Worm (Caenorhabditis elegans) whole organism, L2 larva: ENCODE results near the gene D2096.9.
A peak's percentile ranks its signal among the peaks of the same experiment; 100 is the strongest.
"Not testable (repeated sequence)": the region's sequence is repeated elsewhere in the genome, so short reads cannot be mapped to it uniquely, and the experiment has no call there.

Source experiments
- C34F6.9 ChIP-seq: fragments of 150-350 bp; optimal IDR thresholded peaks from 2 replicates; lab custom pipeline; 2014; ENCODE audit warnings: missing biosample characterization, missing genetic modification characterization
- F13H6.1 ChIP-seq: sonication (generic microtip); optimal IDR thresholded peaks from 2 replicates; lab custom pipeline; 2016; ENCODE audit warnings: missing genetic modification characterization, missing compliant biosample characterization
- R02D3.7 ChIP-seq: fragments of 150-350 bp; optimal IDR thresholded peaks from 2 replicates; lab custom pipeline; 2014; ENCODE audit warnings: missing biosample characterization, missing genetic modification characterization
- Y55F3AM.14 ChIP-seq: fragments of 200-800 bp; sonication (Bioruptor generic); optimal IDR thresholded peaks from 2 replicates; lab custom pipeline; 2018; ENCODE audit warnings: mild to moderate bottlenecking, missing genetic modification characterization, missing compliant biosample characterization
- ZK546.5 ChIP-seq: sonication (generic microtip); optimal IDR thresholded peaks from 2 replicates; lab custom pipeline; 2017; ENCODE audit warnings: missing biosample characterization, missing genetic modification characterization
- alr-1 ChIP-seq: fragments of 150-350 bp; optimal IDR thresholded peaks from 2 replicates; lab custom pipeline; 2014; ENCODE audit warnings: missing biosample characterization, missing genetic modification characterization
- ama-1 ChIP-seq: fragments of 150-350 bp; optimal IDR thresholded peaks from 2 replicates; lab custom pipeline; 2018; ENCODE audit warnings: inconsistent platforms
- blmp-1 ChIP-seq: sonication (generic microtip); optimal IDR thresholded peaks from 2 replicates; lab custom pipeline; 2017; ENCODE audit warnings: missing genetic modification characterization, mild to moderate bottlenecking, missing compliant biosample characterization, antibody characterized with exemption, moderate library complexity; ENCODE audit not compliant: insufficient read depth
- ceh-82 ChIP-seq: fragments of 150-350 bp; optimal IDR thresholded peaks from 2 replicates; lab custom pipeline; 2014; ENCODE audit warnings: missing biosample characterization, missing genetic modification characterization
- crh-2 ChIP-seq: sonication (generic microtip); optimal IDR thresholded peaks from 2 replicates; lab custom pipeline; 2017; ENCODE audit warnings: missing biosample characterization, missing genetic modification characterization
- dmd-4 ChIP-seq: sonication (generic microtip); optimal IDR thresholded peaks from 2 replicates; lab custom pipeline; 2017; ENCODE audit warnings: missing biosample characterization, missing genetic modification characterization
- egl-27 ChIP-seq: sonication (generic microtip); optimal IDR thresholded peaks from 3 replicates; lab custom pipeline; 2017; ENCODE audit warnings: missing biosample characterization, missing genetic modification reagents, missing genetic modification characterization
- fos-1 ChIP-seq: fragments of 150-350 bp; optimal IDR thresholded peaks from 2 replicates; lab custom pipeline; 2014; ENCODE audit warnings: missing biosample characterization, missing genetic modification characterization
- gmeb-1 ChIP-seq: fragments of 150-350 bp; optimal IDR thresholded peaks from 2 replicates; lab custom pipeline; 2014; ENCODE audit warnings: missing biosample characterization, missing genetic modification characterization
- lin-11 ChIP-seq: fragments of 150-350 bp; sonication (generic microtip); optimal IDR thresholded peaks from 2 replicates; lab custom pipeline; 2014; ENCODE audit warnings: missing biosample characterization, missing genetic modification characterization, inconsistent platforms, mixed read lengths
- lin-13 ChIP-seq: fragments of 150-350 bp; optimal IDR thresholded peaks from 2 replicates; lab custom pipeline; 2014; ENCODE audit warnings: missing biosample characterization, missing genetic modification reagents, missing genetic modification characterization
- lsy-2 ChIP-seq, 2 experiments: fragments of 150-350 bp in 1 of 2; sonication (generic microtip) in 1 of 2; optimal IDR thresholded peaks; 2 replicates each; lab custom pipeline; 2014 to 2017; ENCODE audit warnings: missing biosample characterization in 2 of 2, missing genetic modification characterization in 2 of 2
- mab-5 ChIP-seq: fragments of 150-350 bp; optimal IDR thresholded peaks from 2 replicates; lab custom pipeline; 2014; ENCODE audit warnings: missing biosample characterization, missing genetic modification characterization
- mbf-1 ChIP-seq: sonication (generic microtip); optimal IDR thresholded peaks from 2 replicates; lab custom pipeline; 2017; ENCODE audit warnings: missing biosample characterization, missing genetic modification characterization
- mdl-1 ChIP-seq, 2 experiments: fragments of 150-350 bp in 1 of 2; sonication (generic microtip) in 1 of 2; optimal IDR thresholded peaks; 2 replicates each; lab custom pipeline; 2017; ENCODE audit warnings: missing biosample characterization in 2 of 2, missing genetic modification characterization in 2 of 2
- nhr-11 ChIP-seq: fragments of 150-350 bp; optimal IDR thresholded peaks from 2 replicates; lab custom pipeline; 2014; ENCODE audit warnings: missing biosample characterization, missing genetic modification characterization
- nhr-129 ChIP-seq: fragments of 150-350 bp; optimal IDR thresholded peaks from 2 replicates; lab custom pipeline; 2014; ENCODE audit warnings: missing biosample characterization, missing genetic modification characterization
- nhr-237 ChIP-seq: fragments of 150-350 bp; optimal IDR thresholded peaks from 2 replicates; lab custom pipeline; 2014; ENCODE audit warnings: missing biosample characterization, missing genetic modification characterization
- sma-3 ChIP-seq: sonication (generic microtip); optimal IDR thresholded peaks from 2 replicates; lab custom pipeline; 2016; ENCODE audit warnings: missing genetic modification reagents, missing genetic modification characterization, missing compliant biosample characterization
- snpc-4 ChIP-seq: fragments of 150-350 bp; optimal IDR thresholded peaks from 2 replicates; lab custom pipeline; 2014; ENCODE audit warnings: missing biosample characterization, missing genetic modification characterization
- unc-39 ChIP-seq: fragments of 150-350 bp; optimal IDR thresholded peaks from 2 replicates; lab custom pipeline; 2014; ENCODE audit warnings: missing biosample characterization, missing genetic modification characterization
- unc-55 ChIP-seq: fragments of 150-350 bp; sonication (generic microtip); optimal IDR thresholded peaks from 3 replicates; lab custom pipeline; 2014; ENCODE audit warnings: missing biosample characterization, missing genetic modification reagents, missing genetic modification characterization
- zag-1 ChIP-seq: fragments of 150-350 bp; optimal IDR thresholded peaks from 2 replicates; lab custom pipeline; 2014; ENCODE audit warnings: missing biosample characterization, missing genetic modification characterization

Gene D2096.9

ce11 chrIV:8359716-8360407 lies 22.7 kb downstream of the D2096.9 start, which contains the start of gene D2096.5:
D2096.5 (minus strand) TSS chrIV:8359766.
- peak; percentile 63 for TF ChIP-seq C34F6.9 (tag; lab: Kevin White, UChicago)
- no peak for TF ChIP-seq crh-2 (tag; lab: Kevin White, UChicago)
- TF ChIP-seq ceh-82 (tag; lab: Kevin White, UChicago): no peak
- peak; percentile 36 for TF ChIP-seq unc-55 (GFP tag; lab: Kevin White, UChicago)

- no peak for TF ChIP-seq mbf-1
- TF ChIP-seq ceh-82 (tag; lab: Kevin White, UChicago): no peak
- no peak for TF ChIP-seq nhr-129
- TF ChIP-seq F13H6.1 (tag; lab: Kevin White, UChicago): no peak
- TF ChIP-seq nhr-237 (tag; lab: Kevin White, UChicago): no peak
- no peak for TF ChIP-seq C34F6.9 (tag; lab: Kevin White, UChicago)
- no peak for TF ChIP-seq R02D3.7 (tag; lab: Kevin White, UChicago)
- no peak for TF ChIP-seq lin-13 (GFP tag; lab: Kevin White, UChicago)
- TF ChIP-seq sma-3 (GFP tag; lab: Kevin White, UChicago): no peak
- TF ChIP-seq alr-1 (tag; lab: Kevin White, UChicago): no peak
- TF ChIP-seq nhr-11 (tag; lab: Kevin White, UChicago): no peak
- TF ChIP-seq egl-27 (tag; lab: Kevin White, UChicago): no peak
- no peak for TF ChIP-seq zag-1 (tag; lab: Kevin White, UChicago)
- no peak for TF ChIP-seq unc-55 (GFP tag; lab: Kevin White, UChicago)
Observed at ce11 chrIV:8358492-8358891, 24.1 kb downstream of the D2096.9 start, which contains the start of gene D2096.13. D2096.13 (minus strand) TSS chrIV:8358592.

ce11 chrIV:8357299-8357698 lies 25.3 kb downstream of the D2096.9 start:
- no peak for TF ChIP-seq mdl-1 (tag; optimal IDR thresholded peaks at IDR 0.05; lab: Kevin White, UChicago)
- no peak for TF ChIP-seq nhr-237 (tag; lab: Kevin White, UChicago)
- no peak for TF ChIP-seq nhr-11 (tag; lab: Kevin White, UChicago)

- no peak for TF ChIP-seq ZK546.5 (tag; lab: Kevin White, UChicago)
Observed at ce11 chrIV:8355592-8355991, 27.0 kb downstream of the D2096.9 start, which contains the start of the genes F17E9.2 and col-116. F17E9.2 (plus strand) TSS chrIV:8355892. col-116 (plus strand) TSS chrIV:8355906.

- no peak for TF ChIP-seq Y55F3AM.14 (GFP tag; lab: Kevin White, UChicago)
- no peak for TF ChIP-seq lsy-2 (tag; optimal IDR thresholded peaks at IDR 0.05; lab: Kevin White, UChicago)
- no peak for TF ChIP-seq ceh-82 (tag; lab: Kevin White, UChicago)
- no peak for TF ChIP-seq mdl-1 (tag; optimal IDR thresholded peaks at IDR 0.05; lab: Kevin White, UChicago)
- TF ChIP-seq crh-2 (tag; lab: Kevin White, UChicago): no peak
- no peak for TF ChIP-seq ama-1
- TF ChIP-seq mbf-1: no peak
- TF ChIP-seq dmd-4: no peak
- no peak for TF ChIP-seq unc-39 (tag; lab: Kevin White, UChicago)
- no peak for TF ChIP-seq gmeb-1 (tag; lab: Kevin White, UChicago)
- no peak for TF ChIP-seq lin-13 (GFP tag; lab: Kevin White, UChicago)
- TF ChIP-seq blmp-1 (tag; lab: Kevin White, UChicago): no peak
- TF ChIP-seq F13H6.1 (tag; lab: Kevin White, UChicago): no peak
- TF ChIP-seq mab-5: no peak
- no peak for TF ChIP-seq alr-1 (tag; lab: Kevin White, UChicago)
- TF ChIP-seq snpc-4 (tag; lab: Kevin White, UChicago): no peak
- no peak for TF ChIP-seq unc-55 (GFP tag; lab: Kevin White, UChicago)
Observed at ce11 chrIV:8354572-8354971, 28.0 kb downstream of the D2096.9 start, which contains the start of gene F17E9.3. F17E9.3 (plus strand) TSS chrIV:8354872.

- TF ChIP-seq lin-11; fos-1 (tag; lab: Kevin White, UChicago); ama-1: not testable (repeated sequence)
Observed at ce11 chrIV:8352036-8352435, 30.6 kb downstream of the D2096.9 start, which contains the start of gene F17E9.16. F17E9.16 (plus strand) TSS chrIV:8352336.
